Fruit fly (Drosophila melanogaster): ENCODE results near the gene Rpp20.

- TF ChIP-seq CG7045 (GFP tag; optimal IDR thresholded peaks at IDR 0.05) (no peak), cic (GFP tag; optimal IDR thresholded peaks at IDR 0.05) (no peak)
Observed at dm6 chrX:19775055-19775645, 30.9 kb downstream of the Rpp20 start.
